Worm (Caenorhabditis elegans) whole organism, L4 larva: ENCODE results near the gene Y58A7A.3.
A peak's percentile ranks its signal among the peaks of the same experiment; 100 is the strongest.

Experiments
- F26F4.8 ChIP-seq: fragments of 200-800 bp; sonication (Bioruptor generic); conservative IDR thresholded peaks from 2 replicates; pipeline ENCODE4 v1.3.6; 2022; ENCODE audit warnings: missing genetic modification characterization, missing compliant biosample characterization
- R02D3.7 ChIP-seq: fragments of 150-350 bp; sonication (generic microtip); optimal IDR thresholded peaks from 3 replicates; lab custom pipeline; 2014; ENCODE audit warnings: missing biosample characterization, missing genetic modification characterization
- T20F7.1 ChIP-seq: fragments of 200-800 bp; sonication (Bioruptor generic); optimal IDR thresholded peaks from 2 replicates; lab custom pipeline; 2018; ENCODE audit warnings: mild to moderate bottlenecking, missing genetic modification characterization, missing compliant biosample characterization
- Y105C5A.15 ChIP-seq: fragments of 200-800 bp; sonication (Bioruptor generic); IDR thresholded peaks from 2 replicates; pipeline ENCODE4 v1.3.6; 2022; ENCODE audit warnings: missing genetic modification characterization, missing compliant biosample characterization
- Y48G9A.11 ChIP-seq: fragments of 200-800 bp; sonication (Bioruptor generic); IDR thresholded peaks from 2 replicates; pipeline ENCODE4 v1.3.6; 2022; ENCODE audit warnings: missing genetic modification reagents, missing genetic modification characterization, missing compliant biosample characterization
- Y5F2A.4 ChIP-seq: fragments of 200-800 bp; sonication (Bioruptor generic); optimal IDR thresholded peaks from 2 replicates; lab custom pipeline; 2018; ENCODE audit warnings: mild to moderate bottlenecking, missing genetic modification characterization, missing compliant biosample characterization
- Y75B8A.6 ChIP-seq: fragments of 200-800 bp; sonication (Bioruptor generic); IDR thresholded peaks from 2 replicates; pipeline ENCODE4 v1.3.6; 2022; ENCODE audit warnings: missing genetic modification reagents, missing genetic modification characterization, missing compliant biosample characterization
- ZK337.2 ChIP-seq: fragments of 200-800 bp; sonication (Bioruptor generic); IDR thresholded peaks from 2 replicates; pipeline ENCODE4 v1.3.6; 2022; ENCODE audit warnings: missing genetic modification reagents, missing genetic modification characterization, missing compliant biosample characterization
- ZK546.5 ChIP-seq, 2 experiments: sonication (generic microtip); optimal IDR thresholded peaks; 2 replicates each; lab custom pipeline; 2017; ENCODE audit warnings: missing biosample characterization in 2 of 2, missing genetic modification characterization in 2 of 2
- aha-1 ChIP-seq: fragments of 150-350 bp; peaks from one replicate; lab custom pipeline; 2014; ENCODE audit warnings: missing biosample characterization, missing genetic modification characterization
- aly-2 ChIP-seq: sonication (generic microtip); optimal IDR thresholded peaks from 2 replicates; lab custom pipeline; 2018; ENCODE audit warnings: missing biosample characterization, missing genetic modification characterization
- ceh-20 ChIP-seq: fragments of 200-800 bp; sonication (Bioruptor generic); IDR thresholded peaks from 2 replicates; pipeline ENCODE4 v1.3.6; 2022; ENCODE audit warnings: missing genetic modification reagents, missing genetic modification characterization, missing compliant biosample characterization
- ceh-32 ChIP-seq: sonication (generic microtip); optimal IDR thresholded peaks from 2 replicates; lab custom pipeline; 2016; ENCODE audit warnings: mild to moderate bottlenecking, missing genetic modification characterization, missing compliant biosample characterization; ENCODE audit not compliant: poor library complexity
- ceh-62 ChIP-seq: sonication (generic microtip); optimal IDR thresholded peaks from 2 replicates; lab custom pipeline; 2017; ENCODE audit warnings: missing biosample characterization, missing genetic modification characterization
- ces-1 ChIP-seq: fragments of 150-350 bp; sonication (generic microtip); optimal IDR thresholded peaks from 4 replicates; lab custom pipeline; 2014; ENCODE audit warnings: missing biosample characterization, missing genetic modification reagents, missing genetic modification characterization
- ctbp-1 ChIP-seq: fragments of 200-800 bp; sonication (Bioruptor generic); IDR thresholded peaks from 2 replicates; pipeline ENCODE4 v1.3.6; 2022; ENCODE audit warnings: missing genetic modification reagents, missing genetic modification characterization, missing compliant biosample characterization
- daf-19 ChIP-seq: fragments of 200-800 bp; sonication (Bioruptor generic); conservative IDR thresholded peaks from 2 replicates; pipeline ENCODE4 v1.3.6; 2022; ENCODE audit warnings: missing genetic modification characterization, missing compliant biosample characterization
- dmd-6 ChIP-seq: fragments of 200-800 bp; sonication (Bioruptor generic); IDR thresholded peaks from 2 replicates; pipeline ENCODE4 v1.3.6; 2022; ENCODE audit warnings: missing genetic modification reagents, missing genetic modification characterization, missing compliant biosample characterization
- dmd-9 ChIP-seq: fragments of 200-800 bp; sonication (Bioruptor generic); IDR thresholded peaks from 2 replicates; pipeline ENCODE4 v1.3.6; 2022; ENCODE audit warnings: missing genetic modification reagents, missing genetic modification characterization, missing compliant biosample characterization
- dpl-1 ChIP-seq: fragments of 150-350 bp; optimal IDR thresholded peaks from 2 replicates; lab custom pipeline; 2014; ENCODE audit warnings: missing biosample characterization, missing genetic modification reagents, missing genetic modification characterization
- dve-1 ChIP-seq: sonication (generic microtip); optimal IDR thresholded peaks from 2 replicates; lab custom pipeline; 2017; ENCODE audit warnings: antibody characterized with exemption, mild to moderate bottlenecking, missing genetic modification characterization, missing compliant biosample characterization; ENCODE audit not compliant: insufficient read depth
- egl-27 ChIP-seq: sonication (generic microtip); optimal IDR thresholded peaks from 3 replicates; lab custom pipeline; 2017; ENCODE audit warnings: missing biosample characterization, missing genetic modification reagents, missing genetic modification characterization
- lim-7 ChIP-seq: fragments of 200-800 bp; sonication (Bioruptor generic); IDR thresholded peaks from 2 replicates; pipeline ENCODE4 v1.3.6; 2022; ENCODE audit warnings: missing genetic modification characterization, missing compliant biosample characterization
- lin-15B ChIP-seq: fragments of 150-350 bp; sonication (generic microtip); optimal IDR thresholded peaks from 3 replicates; lab custom pipeline; 2014; ENCODE audit warnings: missing biosample characterization, missing genetic modification characterization
- lin-29 ChIP-seq: fragments of 200-800 bp; sonication (Bioruptor generic); IDR thresholded peaks from 2 replicates; pipeline ENCODE4 v1.3.6; 2022; ENCODE audit warnings: missing genetic modification reagents, missing genetic modification characterization, missing compliant biosample characterization
- mep-1 ChIP-seq: fragments of 150-350 bp; sonication (generic microtip); optimal IDR thresholded peaks from 3 replicates; lab custom pipeline; 2014; ENCODE audit warnings: missing biosample characterization, missing genetic modification characterization
- mxl-2 ChIP-seq: fragments of 200-800 bp; sonication (Bioruptor generic); conservative IDR thresholded peaks from 2 replicates; pipeline ENCODE4 v1.3.6; 2022; ENCODE audit warnings: missing genetic modification reagents, missing genetic modification characterization, missing compliant biosample characterization
- nhr-102 ChIP-seq: sonication (generic microtip); optimal IDR thresholded peaks from 2 replicates; lab custom pipeline; 2016; ENCODE audit warnings: mild to moderate bottlenecking, missing genetic modification characterization, moderate library complexity, missing compliant biosample characterization
- nhr-11 ChIP-seq: fragments of 150-350 bp; optimal IDR thresholded peaks from 2 replicates; lab custom pipeline; 2014; ENCODE audit warnings: missing biosample characterization, missing genetic modification characterization
- nhr-237 ChIP-seq: sonication (generic microtip); optimal IDR thresholded peaks from 2 replicates; lab custom pipeline; 2017; ENCODE audit warnings: missing biosample characterization, missing genetic modification characterization
- nhr-25 ChIP-seq: sonication (generic microtip); optimal IDR thresholded peaks from 2 replicates; lab custom pipeline; 2017; ENCODE audit warnings: missing genetic modification characterization, mild to moderate bottlenecking, missing compliant biosample characterization, antibody characterized with exemption, moderate library complexity, borderline replicate concordance; ENCODE audit not compliant: insufficient read depth
- nhr-41 ChIP-seq: fragments of 200-800 bp; sonication (Bioruptor generic); IDR thresholded peaks from 2 replicates; pipeline ENCODE4 v1.3.6; 2022; ENCODE audit warnings: missing genetic modification reagents, missing genetic modification characterization, missing compliant biosample characterization
- nhr-42 ChIP-seq: fragments of 200-800 bp; sonication (Bioruptor generic); IDR thresholded peaks from 2 replicates; pipeline ENCODE4 v1.3.6; 2022; ENCODE audit warnings: missing genetic modification characterization, missing compliant biosample characterization
- nhr-6 ChIP-seq: fragments of 150-350 bp; optimal IDR thresholded peaks from 2 replicates; lab custom pipeline; 2014; ENCODE audit warnings: missing biosample characterization, missing genetic modification characterization
- nhr-76 ChIP-seq: fragments of 150-350 bp; optimal IDR thresholded peaks from 2 replicates; lab custom pipeline; 2014; ENCODE audit warnings: missing biosample characterization, missing genetic modification characterization
- nhr-77 ChIP-seq: fragments of 150-350 bp; optimal IDR thresholded peaks from 2 replicates; lab custom pipeline; 2014; ENCODE audit warnings: missing biosample characterization, missing genetic modification characterization
- pha-4 ChIP-seq, 2 experiments: fragments of 150-350 bp in 1 of 2; fragments of 200-800 bp in 1 of 2; sonication (Bioruptor generic) in 1 of 2; IDR thresholded peaks in 1 of 2; optimal IDR thresholded peaks in 1 of 2; 2 replicates each; pipeline versions ENCODE4 v1.3.6 to Lab custom; 2014 to 2022; ENCODE audit warnings: missing genetic modification characterization in 2 of 2, missing genetic modification reagents in 2 of 2, missing biosample characterization in 1 of 2, missing compliant biosample characterization in 1 of 2
- php-3 ChIP-seq: fragments of 200-800 bp; sonication (Bioruptor generic); IDR thresholded peaks from 2 replicates; pipeline ENCODE4 v1.3.6; 2022; ENCODE audit warnings: missing genetic modification reagents, missing genetic modification characterization, missing compliant biosample characterization
- pqm-1 ChIP-seq: sonication (generic microtip); optimal IDR thresholded peaks from 2 replicates; lab custom pipeline; 2017; ENCODE audit warnings: missing biosample characterization, missing genetic modification characterization
- saeg-2 ChIP-seq: fragments of 200-800 bp; sonication (Bioruptor generic); IDR thresholded peaks from 2 replicates; pipeline ENCODE4 v1.3.6; 2022; ENCODE audit warnings: missing genetic modification reagents, missing genetic modification characterization, missing compliant biosample characterization
- set-16 ChIP-seq: fragments of 200-800 bp; sonication (Bioruptor generic); IDR thresholded peaks from 2 replicates; pipeline ENCODE4 v1.3.6; 2022; ENCODE audit warnings: missing genetic modification reagents, missing genetic modification characterization, missing compliant biosample characterization
- spr-3 ChIP-seq: fragments of 200-800 bp; sonication (Bioruptor generic); optimal IDR thresholded peaks from 2 replicates; lab custom pipeline; 2018; ENCODE audit warnings: mild to moderate bottlenecking, missing genetic modification characterization, missing compliant biosample characterization
- tra-1 ChIP-seq: fragments of 200-800 bp; sonication (Bioruptor generic); IDR thresholded peaks from 2 replicates; pipeline ENCODE4 v1.3.6; 2022; ENCODE audit warnings: missing genetic modification reagents, missing genetic modification characterization, missing compliant biosample characterization
- unc-130 ChIP-seq: sonication (generic microtip); optimal IDR thresholded peaks from 2 replicates; lab custom pipeline; 2016; ENCODE audit warnings: missing genetic modification reagents, missing genetic modification characterization, missing compliant biosample characterization
- unc-62 ChIP-seq, 3 experiments: fragments of 150-350 bp in 1 of 3; sonication (generic microtip); optimal IDR thresholded peaks in 2 of 3; peaks in 1 of 3; 1 replicate in 1 of 3; 2 replicates in 2 of 3; lab custom pipeline; 2014 to 2017; ENCODE audit warnings: missing biosample characterization in 3 of 3, missing genetic modification characterization in 3 of 3, missing genetic modification reagents in 3 of 3, missing genotype in 1 of 3

The Y58A7A.3 gene

ce11 chrV:5080853-5081338, at the start of gene Y58A7A.3 (continued):
- no peak for TF ChIP-seq ces-1 (GFP tag; lab: Kevin White, UChicago)
- TF ChIP-seq F26F4.8 (GFP tag; lab: Robert Waterston, UW), result no peak
- TF ChIP-seq set-16 (GFP tag; lab: Robert Waterston, UW), result no peak
- TF ChIP-seq spr-3, result no peak
- no peak for TF ChIP-seq ZK337.2
- peak; percentile 30 for TF ChIP-seq nhr-77 (tag; lab: Kevin White, UChicago)
- no peak for TF ChIP-seq Y75B8A.6 (GFP tag; lab: Robert Waterston, UW)
- TF ChIP-seq Y48G9A.11 (GFP tag; lab: Robert Waterston, UW), result no peak
- no peak for TF ChIP-seq ceh-32 (tag; lab: Kevin White, UChicago)
- TF ChIP-seq R02D3.7, result no peak
- peak; percentile 57 for TF ChIP-seq dve-1 (tag; lab: Kevin White, UChicago)
- no peak for TF ChIP-seq daf-19 (GFP tag; lab: Robert Waterston, UW)
- TF ChIP-seq ZK546.5 (tag; optimal IDR thresholded peaks at IDR 0.05; lab: Kevin White, UChicago), result no peak
- no peak for TF ChIP-seq egl-27 (tag; lab: Kevin White, UChicago)
- TF ChIP-seq mep-1 (tag; lab: Kevin White, UChicago), result peak; percentile 43
- TF ChIP-seq saeg-2, result no peak
- TF ChIP-seq dmd-9 (GFP tag; lab: Robert Waterston, UW), result no peak
- no peak for TF ChIP-seq lim-7 (GFP tag; lab: Robert Waterston, UW)
- no peak for TF ChIP-seq tra-1
- no peak for TF ChIP-seq ceh-62 (tag; lab: Kevin White, UChicago)
- no peak for TF ChIP-seq pha-4 (GFP tag; IDR thresholded peaks at IDR 0.05; lab: Robert Waterston, UW)
- no peak for TF ChIP-seq pha-4 (tag; optimal IDR thresholded peaks at IDR 0.05; lab: Kevin White, UChicago)
- TF ChIP-seq nhr-11 (tag; lab: Kevin White, UChicago), result no peak
- TF ChIP-seq aly-2 (tag; lab: Kevin White, UChicago), result no peak
- TF ChIP-seq dpl-1 (GFP tag; lab: Kevin White, UChicago), result peak; percentile 20
- no peak for TF ChIP-seq nhr-41
- no peak for TF ChIP-seq unc-62 (GFP tag; optimal IDR thresholded peaks at IDR 0.05 in 1 of 2; lab: Kevin White, UChicago)
- TF ChIP-seq unc-62 (tag; optimal IDR thresholded peaks at IDR 0.05; lab: Kevin White, UChicago), result no peak
- TF ChIP-seq Y5F2A.4 (GFP tag; lab: Kevin White, UChicago), result no peak
- TF ChIP-seq nhr-6 (tag; lab: Kevin White, UChicago), result peak; percentile 19

- TF ChIP-seq ceh-62 (tag; lab: Kevin White, UChicago) (no peak), ceh-20 (GFP tag; lab: Robert Waterston, UW) (no peak), dmd-9 (GFP tag; lab: Robert Waterston, UW) (no peak), aha-1 (tag; lab: Kevin White, UChicago) (peak; percentile 79), unc-62 (GFP tag; optimal IDR thresholded peaks at IDR 0.05 in 1 of 2; lab: Kevin White, UChicago) (peak in 1 of 2 experiments; percentile 4), unc-62 (tag; optimal IDR thresholded peaks at IDR 0.05; lab: Kevin White, UChicago) (no peak), nhr-237 (no peak)
These were observed 49.3 kb upstream of the Y58A7A.3 start, which contains the start of gene F14F9.8 for ce11 chrV:5130018-5130417. TSS of gene F14F9.8 (plus strand) at chrV:5130318.

DNA sequence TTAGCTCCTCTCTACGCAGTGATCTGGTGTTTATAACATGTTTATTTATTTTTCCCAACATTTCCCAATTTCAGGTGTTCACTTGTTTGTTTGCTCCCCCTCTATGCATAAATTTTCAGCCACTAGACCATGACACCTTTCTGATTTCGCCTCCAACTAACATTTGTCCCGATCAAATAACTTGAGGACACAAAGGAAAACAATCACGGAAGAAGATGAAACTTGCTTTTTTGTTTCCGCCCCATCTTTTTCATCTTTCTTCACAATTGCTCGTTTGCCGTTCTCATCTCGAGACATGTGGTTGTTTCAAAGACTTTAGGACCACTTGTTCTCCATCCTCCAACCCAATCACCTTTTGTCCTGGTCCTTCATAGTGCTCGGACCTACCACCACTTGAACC, 46.1 kb upstream of the Y58A7A.3 start, which contains the start of gene F14F9.5:
F14F9.5 (plus strand) TSS at position 301 of the 400 bp plus-strand sequence.
- TF ChIP-seq spr-3 (no peak), nhr-102 (tag; lab: Kevin White, UChicago) (no peak)

ce11 chrV:5119679-5120078, 39.0 kb upstream of the Y58A7A.3 start, which contains the start of gene sid-1:
TSS of gene sid-1 (plus strand) at chrV:5119970.
- TF ChIP-seq Y105C5A.15 (no peak), ctbp-1 (GFP tag; lab: Robert Waterston, UW) (no peak), dmd-6 (GFP tag; lab: Robert Waterston, UW) (peak; percentile 8; the same call in 1 of the 2 replicates), lin-15B (tag; lab: Kevin White, UChicago) (no peak), lin-29 (no peak), pqm-1 (tag; lab: Kevin White, UChicago) (peak; percentile 59), ceh-62 (tag; lab: Kevin White, UChicago) (no peak), set-16 (GFP tag; lab: Robert Waterston, UW) (no peak), nhr-41 (no peak), T20F7.1 (GFP tag; lab: Kevin White, UChicago) (no peak), unc-130 (GFP tag; lab: Kevin White, UChicago) (no peak), nhr-25 (tag; lab: Kevin White, UChicago) (no peak), ces-1 (GFP tag; lab: Kevin White, UChicago) (no peak), php-3 (no peak), mxl-2 (no peak), nhr-76 (tag; lab: Kevin White, UChicago) (no peak), nhr-42 (GFP tag; lab: Robert Waterston, UW) (no peak)
